Worm (Caenorhabditis elegans) whole organism, L4 larva: ENCODE data around the gene moc-5.
A peak's percentile ranks its signal among the peaks of the same experiment; 100 is the strongest.

Experiments used
- F44E2.7 ChIP-seq: fragments of 200-800 bp; sonication (Bioruptor generic); IDR thresholded peaks from 2 replicates; pipeline ENCODE4 v2.1.2; 2022; ENCODE audit warnings: missing genetic modification characterization, missing compliant biosample characterization
- F49E8.2 ChIP-seq: sonication (generic microtip); optimal IDR thresholded peaks from 2 replicates; lab custom pipeline; 2016; ENCODE audit warnings: missing compliant biosample characterization, mild to moderate bottlenecking, missing genetic modification characterization, borderline replicate concordance
- R02D3.7 ChIP-seq: fragments of 150-350 bp; sonication (generic microtip); optimal IDR thresholded peaks from 3 replicates; lab custom pipeline; 2014; ENCODE audit warnings: missing biosample characterization, missing genetic modification characterization
- Y105C5A.15 ChIP-seq: fragments of 200-800 bp; sonication (Bioruptor generic); IDR thresholded peaks from 2 replicates; pipeline ENCODE4 v1.3.6; 2022; ENCODE audit warnings: missing genetic modification characterization, missing compliant biosample characterization
- Y48G9A.11 ChIP-seq: fragments of 200-800 bp; sonication (Bioruptor generic); IDR thresholded peaks from 2 replicates; pipeline ENCODE4 v1.3.6; 2022; ENCODE audit warnings: missing genetic modification reagents, missing genetic modification characterization, missing compliant biosample characterization
- ama-1 ChIP-seq: fragments of 150-350 bp; optimal IDR thresholded peaks from 2 replicates; lab custom pipeline; 2014; ENCODE audit warnings: inconsistent platforms, mixed read lengths
- ceh-28 ChIP-seq: fragments of 150-350 bp; optimal IDR thresholded peaks from 2 replicates; lab custom pipeline; 2014; ENCODE audit warnings: missing biosample characterization, missing genetic modification reagents, missing genetic modification characterization
- ceh-32 ChIP-seq: sonication (generic microtip); optimal IDR thresholded peaks from 2 replicates; lab custom pipeline; 2016; ENCODE audit warnings: mild to moderate bottlenecking, missing genetic modification characterization, missing compliant biosample characterization; ENCODE audit not compliant: poor library complexity
- ceh-62 ChIP-seq: sonication (generic microtip); optimal IDR thresholded peaks from 2 replicates; lab custom pipeline; 2017; ENCODE audit warnings: missing biosample characterization, missing genetic modification characterization
- ceh-82 ChIP-seq: sonication (generic microtip); optimal IDR thresholded peaks from 2 replicates; lab custom pipeline; 2017; ENCODE audit warnings: missing biosample characterization, missing genetic modification characterization
- ces-1 ChIP-seq: fragments of 150-350 bp; sonication (generic microtip); optimal IDR thresholded peaks from 4 replicates; lab custom pipeline; 2014; ENCODE audit warnings: missing biosample characterization, missing genetic modification reagents, missing genetic modification characterization
- cey-2 ChIP-seq: sonication (generic microtip); optimal IDR thresholded peaks from 3 replicates; lab custom pipeline; 2017; ENCODE audit warnings: missing genetic modification characterization, mild to moderate bottlenecking, missing compliant biosample characterization, antibody characterized with exemption, borderline replicate concordance; ENCODE audit not compliant: insufficient read depth
- duxl-1 ChIP-seq: sonication (generic microtip); optimal IDR thresholded peaks from 2 replicates; lab custom pipeline; 2016; ENCODE audit warnings: mild to moderate bottlenecking, missing genetic modification characterization, moderate library complexity, missing compliant biosample characterization; ENCODE audit not compliant: poor library complexity
- egl-43 ChIP-seq: fragments of 200-800 bp; sonication (Bioruptor generic); IDR thresholded peaks from 2 replicates; pipeline ENCODE4 v1.3.6; 2022; ENCODE audit warnings: missing genetic modification reagents, missing genetic modification characterization, missing compliant biosample characterization
- fkh-10 ChIP-seq: fragments of 150-350 bp; optimal IDR thresholded peaks from 2 replicates; lab custom pipeline; 2014; ENCODE audit warnings: missing biosample characterization, missing genetic modification reagents, missing genetic modification characterization
- fos-1 ChIP-seq: fragments of 150-350 bp; optimal IDR thresholded peaks from 2 replicates; lab custom pipeline; 2014; ENCODE audit warnings: missing biosample characterization, missing genetic modification characterization
- gei-8 ChIP-seq: fragments of 200-800 bp; sonication (Bioruptor generic); optimal IDR thresholded peaks from 2 replicates; lab custom pipeline; 2018; ENCODE audit warnings: mild to moderate bottlenecking, missing genetic modification characterization, missing compliant biosample characterization
- hif-1 ChIP-seq, 2 experiments: sonication (generic microtip); optimal IDR thresholded peaks; 2 replicates each; lab custom pipeline; 2016 to 2017; ENCODE audit warnings: missing compliant biosample characterization in 2 of 2, missing genetic modification characterization in 2 of 2, missing genetic modification reagents in 2 of 2, missing genotype in 2 of 2, mild to moderate bottlenecking in 1 of 2
- hlh-30 ChIP-seq: sonication (generic microtip); optimal IDR thresholded peaks from 2 replicates; lab custom pipeline; 2017; ENCODE audit warnings: antibody characterized with exemption, mild to moderate bottlenecking, missing genetic modification characterization, missing compliant biosample characterization; ENCODE audit not compliant: insufficient read depth
- jun-1 ChIP-seq: fragments of 150-350 bp; optimal IDR thresholded peaks from 2 replicates; lab custom pipeline; 2014; ENCODE audit warnings: missing biosample characterization, missing genetic modification reagents, missing genetic modification characterization
- lim-7 ChIP-seq: fragments of 200-800 bp; sonication (Bioruptor generic); IDR thresholded peaks from 2 replicates; pipeline ENCODE4 v1.3.6; 2022; ENCODE audit warnings: missing genetic modification characterization, missing compliant biosample characterization
- lin-13 ChIP-seq: fragments of 150-350 bp; optimal IDR thresholded peaks from 2 replicates; lab custom pipeline; 2014; ENCODE audit warnings: missing biosample characterization, missing genetic modification reagents, missing genetic modification characterization
- lin-29 ChIP-seq: fragments of 200-800 bp; sonication (Bioruptor generic); IDR thresholded peaks from 2 replicates; pipeline ENCODE4 v1.3.6; 2022; ENCODE audit warnings: missing genetic modification reagents, missing genetic modification characterization, missing compliant biosample characterization
- lin-38 ChIP-seq: fragments of 200-800 bp; sonication (Bioruptor generic); IDR thresholded peaks from 2 replicates; pipeline ENCODE4 v1.3.6; 2022; ENCODE audit warnings: missing genetic modification reagents, missing genetic modification characterization, missing compliant biosample characterization
- lin-39 ChIP-seq: fragments of 150-350 bp; optimal IDR thresholded peaks from 2 replicates; lab custom pipeline; 2014; ENCODE audit warnings: missing biosample characterization, missing genetic modification reagents, missing genetic modification characterization
- lir-3 ChIP-seq: sonication (generic microtip); optimal IDR thresholded peaks from 2 replicates; lab custom pipeline; 2016; ENCODE audit warnings: mild to moderate bottlenecking, missing genetic modification characterization, missing compliant biosample characterization
- mdl-1 ChIP-seq, 2 experiments: fragments of 150-350 bp in 1 of 2; sonication (generic microtip) in 1 of 2; optimal IDR thresholded peaks; 2 replicates each; lab custom pipeline; 2014 to 2017; ENCODE audit warnings: missing biosample characterization in 2 of 2, missing genetic modification characterization in 2 of 2
- mdt-29 ChIP-seq: fragments of 200-800 bp; sonication (Bioruptor generic); IDR thresholded peaks from 2 replicates; pipeline ENCODE4 v1.3.6; 2022; ENCODE audit warnings: missing genetic modification reagents, missing genetic modification characterization, missing compliant biosample characterization
- mep-1 ChIP-seq: fragments of 150-350 bp; sonication (generic microtip); optimal IDR thresholded peaks from 3 replicates; lab custom pipeline; 2014; ENCODE audit warnings: missing biosample characterization, missing genetic modification characterization
- mes-2 ChIP-seq: sonication (generic microtip); optimal IDR thresholded peaks from 2 replicates; lab custom pipeline; 2016; ENCODE audit warnings: missing genotype, mild to moderate bottlenecking, missing genetic modification characterization, missing compliant biosample characterization; ENCODE audit not compliant: poor library complexity, severe bottlenecking
- mxl-2 ChIP-seq: fragments of 200-800 bp; sonication (Bioruptor generic); conservative IDR thresholded peaks from 2 replicates; pipeline ENCODE4 v1.3.6; 2022; ENCODE audit warnings: missing genetic modification reagents, missing genetic modification characterization, missing compliant biosample characterization
- nhr-102 ChIP-seq: sonication (generic microtip); optimal IDR thresholded peaks from 2 replicates; lab custom pipeline; 2016; ENCODE audit warnings: mild to moderate bottlenecking, missing genetic modification characterization, moderate library complexity, missing compliant biosample characterization
- nhr-237 ChIP-seq: sonication (generic microtip); optimal IDR thresholded peaks from 2 replicates; lab custom pipeline; 2017; ENCODE audit warnings: missing biosample characterization, missing genetic modification characterization
- nhr-28 ChIP-seq: fragments of 150-350 bp; optimal IDR thresholded peaks from 2 replicates; lab custom pipeline; 2014; ENCODE audit warnings: missing biosample characterization, missing genetic modification characterization
- nhr-42 ChIP-seq: fragments of 200-800 bp; sonication (Bioruptor generic); IDR thresholded peaks from 2 replicates; pipeline ENCODE4 v1.3.6; 2022; ENCODE audit warnings: missing genetic modification characterization, missing compliant biosample characterization
- pha-4 ChIP-seq, 2 experiments: fragments of 150-350 bp in 1 of 2; fragments of 200-800 bp in 1 of 2; sonication (Bioruptor generic) in 1 of 2; IDR thresholded peaks in 1 of 2; optimal IDR thresholded peaks in 1 of 2; 2 replicates each; pipeline versions ENCODE4 v1.3.6 to Lab custom; 2014 to 2022; ENCODE audit warnings: missing genetic modification characterization in 2 of 2, missing genetic modification reagents in 2 of 2, missing biosample characterization in 1 of 2, missing compliant biosample characterization in 1 of 2
- php-3 ChIP-seq: fragments of 200-800 bp; sonication (Bioruptor generic); IDR thresholded peaks from 2 replicates; pipeline ENCODE4 v1.3.6; 2022; ENCODE audit warnings: missing genetic modification reagents, missing genetic modification characterization, missing compliant biosample characterization
- rbr-2 ChIP-seq: sonication (generic microtip); optimal IDR thresholded peaks from 2 replicates; lab custom pipeline; 2016; ENCODE audit warnings: missing genotype, missing genetic modification characterization, missing compliant biosample characterization
- set-16 ChIP-seq: fragments of 200-800 bp; sonication (Bioruptor generic); IDR thresholded peaks from 2 replicates; pipeline ENCODE4 v1.3.6; 2022; ENCODE audit warnings: missing genetic modification reagents, missing genetic modification characterization, missing compliant biosample characterization
- skn-1 ChIP-seq: fragments of 150-350 bp; optimal IDR thresholded peaks from 2 replicates; lab custom pipeline; 2014; ENCODE audit warnings: missing biosample characterization, missing genetic modification characterization
- snpc-1.2 ChIP-seq: fragments of 200-800 bp; sonication (Bioruptor generic); IDR thresholded peaks from 2 replicates; pipeline ENCODE4 v1.3.6; 2022; ENCODE audit warnings: missing genetic modification reagents, missing genetic modification characterization, missing compliant biosample characterization
- unc-39 ChIP-seq: sonication (generic microtip); optimal IDR thresholded peaks from 2 replicates; lab custom pipeline; 2017; ENCODE audit warnings: missing biosample characterization, missing genetic modification characterization
- unc-62 ChIP-seq, 3 experiments: fragments of 150-350 bp in 1 of 3; sonication (generic microtip); optimal IDR thresholded peaks in 2 of 3; peaks in 1 of 3; 1 replicate in 1 of 3; 2 replicates in 2 of 3; lab custom pipeline; 2014 to 2017; ENCODE audit warnings: missing biosample characterization in 3 of 3, missing genetic modification characterization in 3 of 3, missing genetic modification reagents in 3 of 3, missing genotype in 1 of 3
- vab-7 ChIP-seq: fragments of 200-800 bp; sonication (Bioruptor generic); IDR thresholded peaks from 2 replicates; pipeline ENCODE4 v1.3.6; 2022; ENCODE audit warnings: missing genetic modification reagents, missing genetic modification characterization, missing compliant biosample characterization
- zag-1 ChIP-seq: fragments of 150-350 bp; optimal IDR thresholded peaks from 2 replicates; lab custom pipeline; 2014; ENCODE audit warnings: missing biosample characterization, missing genetic modification characterization
- zfp-2 ChIP-seq: sonication (generic microtip); optimal IDR thresholded peaks from 2 replicates; lab custom pipeline; 2016; ENCODE audit warnings: mild to moderate bottlenecking, missing genetic modification characterization, missing compliant biosample characterization
- zfp-3 ChIP-seq: fragments of 200-800 bp; sonication (Bioruptor generic); conservative IDR thresholded peaks from 2 replicates; pipeline ENCODE4 v1.3.6; 2022; ENCODE audit warnings: missing genetic modification reagents, missing genetic modification characterization, missing compliant biosample characterization
- zip-11 ChIP-seq: fragments of 200-800 bp; sonication (Bioruptor generic); IDR thresholded peaks from 2 replicates; pipeline ENCODE4 v1.3.6; 2022; ENCODE audit warnings: missing genetic modification characterization, missing compliant biosample characterization

Gene moc-5

DNA sequence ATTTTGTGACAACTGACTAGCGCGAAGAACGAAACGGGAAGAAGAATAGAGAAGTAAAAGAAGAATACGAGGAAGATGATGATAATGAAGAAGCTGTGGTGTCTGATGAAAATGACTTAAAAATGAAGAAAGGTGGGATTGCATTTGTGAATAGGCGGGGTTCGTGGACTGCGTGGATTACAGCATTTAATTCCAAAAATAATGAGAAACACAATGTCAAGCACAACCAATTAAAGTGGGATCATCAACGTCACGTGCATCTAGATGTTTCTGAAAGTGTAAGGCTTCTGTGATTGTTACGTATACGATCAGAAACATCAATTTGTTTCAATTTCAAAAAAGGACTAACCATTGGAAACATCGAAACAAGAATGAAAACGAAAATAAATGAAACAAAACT, 11.1 kb upstream of the moc-5 start, which contains the start of gene glb-17:
TSS of gene glb-17 (minus strand) at position 101 of the 400 bp plus-strand sequence.
- TF ChIP-seq hif-1 (tag; optimal IDR thresholded peaks at IDR 0.05; lab: Kevin White, UChicago) = no peak
- TF ChIP-seq Y48G9A.11 (GFP tag; lab: Robert Waterston, UW) = no peak
- TF ChIP-seq unc-62 (GFP tag; optimal IDR thresholded peaks at IDR 0.05 in 1 of 2; lab: Kevin White, UChicago) = peak in 1 of 2 experiments; percentile 43
- no peak for TF ChIP-seq unc-62 (tag; optimal IDR thresholded peaks at IDR 0.05; lab: Kevin White, UChicago)
- TF ChIP-seq nhr-102 = no peak
- TF ChIP-seq vab-7 (GFP tag; lab: Robert Waterston, UW) = no peak

- TF ChIP-seq snpc-1.2 = no peak
- no peak for TF ChIP-seq unc-62 (GFP tag; optimal IDR thresholded peaks at IDR 0.05 in 1 of 2; lab: Kevin White, UChicago)
- no peak for TF ChIP-seq unc-62 (tag; optimal IDR thresholded peaks at IDR 0.05; lab: Kevin White, UChicago)
- no peak for TF ChIP-seq cey-2 (tag; lab: Kevin White, UChicago)
- no peak for TF ChIP-seq skn-1 (tag; lab: Kevin White, UChicago)
- TF ChIP-seq lir-3 (tag; lab: Kevin White, UChicago) = no peak
- TF ChIP-seq pha-4 (GFP tag; IDR thresholded peaks at IDR 0.05; lab: Robert Waterston, UW) = no peak
- TF ChIP-seq pha-4 (tag; optimal IDR thresholded peaks at IDR 0.05; lab: Kevin White, UChicago) = no peak
- no peak for TF ChIP-seq mep-1
- TF ChIP-seq zag-1 (tag; lab: Kevin White, UChicago) = no peak
- TF ChIP-seq set-16 (GFP tag; lab: Robert Waterston, UW) = no peak
- no peak for TF ChIP-seq nhr-42 (GFP tag; lab: Robert Waterston, UW)
- no peak for TF ChIP-seq zfp-2 (tag; lab: Kevin White, UChicago)
- no peak for TF ChIP-seq lin-29
- no peak for TF ChIP-seq F49E8.2 (tag; lab: Kevin White, UChicago)
- no peak for TF ChIP-seq fos-1
- no peak for TF ChIP-seq F44E2.7 (GFP tag; lab: Robert Waterston, UW)
- TF ChIP-seq egl-43 (GFP tag; lab: Robert Waterston, UW) = no peak
- TF ChIP-seq lin-13 (GFP tag; lab: Kevin White, UChicago) = no peak
- TF ChIP-seq zip-11 (GFP tag; lab: Robert Waterston, UW) = no peak
- TF ChIP-seq mes-2 = no peak
- TF ChIP-seq R02D3.7 = no peak
- no peak for TF ChIP-seq lin-38 (GFP tag; lab: Robert Waterston, UW)
- no peak for TF ChIP-seq ceh-82 (tag; lab: Kevin White, UChicago)
- no peak for TF ChIP-seq hlh-30
- TF ChIP-seq duxl-1 (tag; lab: Kevin White, UChicago) = no peak
- no peak for TF ChIP-seq zfp-3
- TF ChIP-seq jun-1 (tag; lab: Kevin White, UChicago) = no peak
- no peak for TF ChIP-seq ama-1
- TF ChIP-seq gei-8 (GFP tag; lab: Kevin White, UChicago) = no peak
- no peak for TF ChIP-seq lin-39
- TF ChIP-seq php-3 (GFP tag; lab: Robert Waterston, UW) = 0 out of 2 replicates have a peak, but pooled peaks have one; percentile 34
- TF ChIP-seq rbr-2 (tag; lab: Kevin White, UChicago) = no peak
- no peak for TF ChIP-seq ceh-28
- TF ChIP-seq Y105C5A.15 (GFP tag; lab: Robert Waterston, UW) = no peak
- peak; percentile 26 for TF ChIP-seq nhr-28
- no peak for TF ChIP-seq ceh-32 (tag; lab: Kevin White, UChicago)
- no peak for TF ChIP-seq unc-39 (tag; lab: Kevin White, UChicago)
- no peak for TF ChIP-seq nhr-237 (tag; lab: Kevin White, UChicago)
- no peak for TF ChIP-seq ces-1 (GFP tag; lab: Kevin White, UChicago)
- no peak for TF ChIP-seq mdt-29 (GFP tag; lab: Robert Waterston, UW)
- no peak for TF ChIP-seq lim-7 (GFP tag; lab: Robert Waterston, UW)
- no peak for TF ChIP-seq Y48G9A.11 (GFP tag; lab: Robert Waterston, UW)
- TF ChIP-seq fkh-10 (GFP tag; lab: Kevin White, UChicago) = no peak
- peak in 1 of 2 experiments; percentile 10 for TF ChIP-seq mdl-1 (tag; optimal IDR thresholded peaks at IDR 0.05; lab: Kevin White, UChicago)
- 0 out of 2 replicates have a peak, but pooled peaks have one; percentile 5 for TF ChIP-seq mxl-2 (GFP tag; lab: Robert Waterston, UW)
- TF ChIP-seq ceh-62 (tag; lab: Kevin White, UChicago) = no peak
These were observed 2.8 kb upstream of the moc-5 start for ce11 chrX:9568574-9568973.
